Worm (Caenorhabditis elegans) whole organism, L1 larva: ENCODE data around the gene ZK1073.2.

Source experiments
- C34B4.2 ChIP-seq: sonication (generic microtip); optimal IDR thresholded peaks from 2 replicates; lab custom pipeline; 2017; ENCODE audit warnings: mild to moderate bottlenecking, missing genetic modification characterization, missing compliant biosample characterization
- F16B12.6 ChIP-seq: fragments of 150-350 bp; optimal IDR thresholded peaks from 2 replicates; lab custom pipeline; 2014; ENCODE audit warnings: missing biosample characterization, missing genetic modification characterization
- alr-1 ChIP-seq: fragments of 200-800 bp; sonication (Bioruptor generic); optimal IDR thresholded peaks from 2 replicates; lab custom pipeline; 2018; ENCODE audit warnings: borderline replicate concordance, mild to moderate bottlenecking, missing genetic modification characterization, missing compliant biosample characterization
- ama-1 ChIP-seq: fragments of 150-350 bp; optimal IDR thresholded peaks from 2 replicates; lab custom pipeline; 2014
- ceh-63 ChIP-seq: fragments of 200-800 bp; sonication (Bioruptor generic); optimal IDR thresholded peaks from 2 replicates; lab custom pipeline; 2018; ENCODE audit warnings: mild to moderate bottlenecking, missing genetic modification characterization, missing compliant biosample characterization
- efl-3 ChIP-seq: fragments of 200-800 bp; sonication (Bioruptor generic); optimal IDR thresholded peaks from 2 replicates; lab custom pipeline; 2018; ENCODE audit warnings: mild to moderate bottlenecking, missing genetic modification characterization, missing compliant biosample characterization
- egl-13 ChIP-seq: sonication (generic microtip); optimal IDR thresholded peaks from 2 replicates; lab custom pipeline; 2016; ENCODE audit warnings: missing genotype, missing genetic modification reagents, missing genetic modification characterization, missing compliant biosample characterization
- elt-2 ChIP-seq: sonication (generic microtip); optimal IDR thresholded peaks from 2 replicates; lab custom pipeline; 2016; ENCODE audit warnings: missing genetic modification characterization, mild to moderate bottlenecking, inconsistent platforms, missing compliant biosample characterization, missing genetic modification reagents
- elt-3 ChIP-seq, 6 experiments: fragments of 150-350 bp in 1 of 6; sonication (generic microtip); optimal IDR thresholded peaks; 2 replicates each; lab custom pipeline; 2017 to 2018; ENCODE audit warnings: missing biosample characterization in 6 of 6, missing genetic modification characterization in 6 of 6, inconsistent platforms in 1 of 6
- fkh-10 ChIP-seq: sonication (generic microtip); optimal IDR thresholded peaks from 2 replicates; lab custom pipeline; 2017; ENCODE audit warnings: missing biosample characterization, missing genetic modification reagents, missing genetic modification characterization
- fkh-4 ChIP-seq: sonication (generic microtip); optimal IDR thresholded peaks from 2 replicates; lab custom pipeline; 2016; ENCODE audit warnings: missing compliant biosample characterization, missing genetic modification characterization, borderline replicate concordance
- fkh-8 ChIP-seq: sonication (generic microtip); optimal IDR thresholded peaks from 2 replicates; lab custom pipeline; 2016; ENCODE audit warnings: mild to moderate bottlenecking, missing genetic modification characterization, missing compliant biosample characterization
- grh-1 ChIP-seq: fragments of 200-800 bp; sonication (Bioruptor generic); IDR thresholded peaks from 2 replicates; pipeline ENCODE4 v1.3.6; 2022; ENCODE audit warnings: missing genetic modification reagents, missing genetic modification characterization, missing compliant biosample characterization
- irx-1 ChIP-seq: sonication (generic microtip); optimal IDR thresholded peaks from 2 replicates; lab custom pipeline; 2016; ENCODE audit warnings: missing genetic modification characterization, missing compliant biosample characterization
- isw-1 ChIP-seq: fragments of 200-800 bp; sonication (Bioruptor generic); IDR thresholded peaks from 2 replicates; pipeline ENCODE4 v1.3.6; 2022; ENCODE audit warnings: missing genetic modification characterization, missing compliant biosample characterization
- jun-1 ChIP-seq: fragments of 150-350 bp; optimal IDR thresholded peaks from 2 replicates; lab custom pipeline; 2014; ENCODE audit warnings: missing biosample characterization, missing genetic modification reagents, missing genetic modification characterization
- lin-14 ChIP-seq: fragments of 200-800 bp; sonication (Bioruptor generic); optimal IDR thresholded peaks from 2 replicates; lab custom pipeline; 2018; ENCODE audit warnings: mild to moderate bottlenecking, missing genetic modification characterization, moderate library complexity, missing compliant biosample characterization
- lin-39 ChIP-seq: fragments of 150-350 bp; optimal IDR thresholded peaks from 2 replicates; lab custom pipeline; 2014; ENCODE audit warnings: missing biosample characterization, missing genetic modification reagents, missing genetic modification characterization
- lsy-2 ChIP-seq, 2 experiments: fragments of 150-350 bp; optimal IDR thresholded peaks; 2 replicates each; lab custom pipeline; 2014; ENCODE audit warnings: missing biosample characterization in 2 of 2, missing genetic modification characterization in 2 of 2
- mdl-1 ChIP-seq, 2 experiments: fragments of 150-350 bp; optimal IDR thresholded peaks; 2 replicates each; lab custom pipeline; 2014 to 2017; ENCODE audit warnings: missing biosample characterization in 2 of 2, missing genetic modification characterization in 2 of 2, inconsistent platforms in 1 of 2
- mef-2 ChIP-seq: fragments of 150-350 bp; optimal IDR thresholded peaks from 2 replicates; lab custom pipeline; 2014; ENCODE audit warnings: missing biosample characterization, missing genetic modification characterization
- nhr-11 ChIP-seq: fragments of 150-350 bp; optimal IDR thresholded peaks from 2 replicates; lab custom pipeline; 2014; ENCODE audit warnings: missing biosample characterization, missing genetic modification characterization
- nhr-12 ChIP-seq: sonication (generic microtip); optimal IDR thresholded peaks from 2 replicates; lab custom pipeline; 2017; ENCODE audit warnings: missing biosample characterization, missing genetic modification characterization
- nhr-19 ChIP-seq: fragments of 200-800 bp; sonication (Bioruptor generic); conservative IDR thresholded peaks from 2 replicates; pipeline ENCODE4 v1.3.6; 2022; ENCODE audit warnings: missing genetic modification characterization, missing compliant biosample characterization
- nhr-237 ChIP-seq: fragments of 150-350 bp; optimal IDR thresholded peaks from 2 replicates; lab custom pipeline; 2014; ENCODE audit warnings: missing biosample characterization, missing genetic modification characterization
- nhr-28 ChIP-seq: fragments of 150-350 bp; optimal IDR thresholded peaks from 2 replicates; lab custom pipeline; 2014; ENCODE audit warnings: missing biosample characterization, missing genetic modification characterization
- nhr-71 ChIP-seq: sonication (generic microtip); optimal IDR thresholded peaks from 2 replicates; lab custom pipeline; 2016; ENCODE audit warnings: mild to moderate bottlenecking, missing genetic modification characterization, moderate library complexity, missing compliant biosample characterization
- nhr-77 ChIP-seq: fragments of 150-350 bp; optimal IDR thresholded peaks from 2 replicates; lab custom pipeline; 2014; ENCODE audit warnings: missing biosample characterization, missing genetic modification characterization
- snpc-4 ChIP-seq: fragments of 150-350 bp; optimal IDR thresholded peaks from 2 replicates; lab custom pipeline; 2014; ENCODE audit warnings: missing biosample characterization, missing genetic modification characterization
- sox-4 ChIP-seq: sonication (generic microtip); optimal IDR thresholded peaks from 2 replicates; lab custom pipeline; 2016; ENCODE audit warnings: missing genetic modification characterization, missing compliant biosample characterization
- sptf-1 ChIP-seq: fragments of 150-350 bp; optimal IDR thresholded peaks from 2 replicates; lab custom pipeline; 2014; ENCODE audit warnings: missing biosample characterization, missing genetic modification characterization
- tbx-2 ChIP-seq: sonication (generic microtip); optimal IDR thresholded peaks from 2 replicates; lab custom pipeline; 2016; ENCODE audit warnings: missing genetic modification characterization, missing compliant biosample characterization
- unc-86 ChIP-seq: sonication (generic microtip); optimal IDR thresholded peaks from 2 replicates; lab custom pipeline; 2016; ENCODE audit warnings: missing genetic modification characterization, missing compliant biosample characterization
- zag-1 ChIP-seq: fragments of 150-350 bp; optimal IDR thresholded peaks from 2 replicates; lab custom pipeline; 2014; ENCODE audit warnings: missing biosample characterization, missing genetic modification characterization
- zip-4 ChIP-seq: fragments of 200-800 bp; sonication (Bioruptor generic); optimal IDR thresholded peaks from 2 replicates; lab custom pipeline; 2018; ENCODE audit warnings: mild to moderate bottlenecking, missing genetic modification characterization, moderate library complexity, missing compliant biosample characterization
- ztf-4 ChIP-seq: fragments of 150-350 bp; optimal IDR thresholded peaks from 2 replicates; lab custom pipeline; 2014; ENCODE audit warnings: missing biosample characterization, missing genetic modification characterization

Gene ZK1073.2

DNA sequence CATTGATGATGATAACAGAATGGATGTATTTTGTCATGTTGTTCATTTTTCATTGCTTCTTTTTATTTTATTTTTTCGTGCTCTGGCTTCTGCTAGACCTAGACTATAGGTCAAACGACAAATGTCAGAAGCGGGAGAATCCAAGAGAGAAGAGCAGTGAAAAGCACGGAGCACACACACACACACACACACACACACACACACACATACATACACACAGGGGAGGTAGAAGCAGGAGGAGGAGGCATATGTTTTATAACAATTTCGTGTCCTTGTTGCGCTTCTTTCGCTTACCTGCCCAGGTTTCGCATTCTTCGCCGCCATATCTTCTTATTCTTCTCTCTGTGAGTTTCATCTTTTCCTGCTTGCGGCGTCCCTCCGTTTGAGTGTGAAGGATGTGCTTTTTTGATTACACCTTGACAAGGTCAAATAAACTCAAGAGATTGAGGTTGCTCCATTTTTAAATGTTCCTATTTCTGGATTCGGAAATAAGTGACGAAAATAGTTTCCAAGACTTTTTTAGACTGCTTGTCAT, 5.3 kb upstream of the ZK1073.2 start (continued):
- no peak for TF ChIP-seq nhr-12 (tag; lab: Kevin White, UChicago)
- TF ChIP-seq, all 84 proteins: peak for 10

DNA sequence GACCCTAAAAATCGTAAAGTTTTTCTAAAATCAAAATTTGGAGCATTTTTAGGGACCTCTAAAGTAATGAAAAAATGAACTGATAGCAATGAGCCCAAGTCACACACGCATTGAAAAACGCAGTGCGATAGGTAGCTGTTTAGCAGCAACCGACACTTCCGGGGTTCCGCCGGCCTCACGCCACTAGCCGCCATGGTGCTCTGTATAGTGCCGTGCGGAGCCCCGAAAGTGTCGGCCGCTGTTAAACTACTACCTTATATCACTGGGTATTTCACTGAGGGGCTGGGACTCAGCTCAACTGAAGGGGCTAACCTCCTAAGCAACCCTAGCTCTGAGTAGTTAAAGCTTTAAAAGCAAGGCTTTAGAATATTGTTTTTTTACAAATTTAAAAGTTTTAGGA, 4.2 kb upstream of the ZK1073.2 start:
- TF ChIP-seq snpc-4 (peak; percentile 80), mef-2 (tag; lab: Kevin White, UChicago) (no peak)

DNA sequence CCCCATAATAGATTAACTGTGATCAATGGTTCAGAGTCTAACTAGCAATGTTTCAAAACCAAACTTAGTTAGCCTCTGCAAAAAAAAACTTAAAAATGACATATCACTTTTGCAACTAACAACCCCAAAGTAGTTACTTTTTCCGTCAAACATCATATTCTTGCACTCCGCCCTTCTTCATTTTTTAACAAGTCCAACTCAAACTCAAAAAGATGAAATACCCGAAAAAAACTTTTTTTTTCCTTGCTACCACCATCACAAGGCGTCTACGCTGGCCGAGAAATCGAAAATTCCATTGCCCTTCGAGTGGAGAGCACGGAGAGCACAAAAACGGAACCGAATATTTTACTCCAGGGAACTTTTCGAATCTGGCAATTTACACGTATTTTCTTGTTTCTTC, 2.4 kb downstream of the ZK1073.2 start:
- TF ChIP-seq grh-1 (GFP tag; lab: Robert Waterston, UW) (no peak), snpc-4 (no peak), irx-1 (tag; lab: Kevin White, UChicago) (no peak), efl-3 (GFP tag; lab: Kevin White, UChicago) (no peak), isw-1 (GFP tag; lab: Robert Waterston, UW) (no peak), elt-2 (tag; lab: Kevin White, UChicago) (no peak), fkh-10 (no peak), zip-4 (GFP tag; lab: Kevin White, UChicago) (no peak), jun-1 (no peak), ztf-4 (tag; lab: Kevin White, UChicago) (no peak), ceh-63 (GFP tag; lab: Kevin White, UChicago) (no peak), mdl-1 (tag; optimal IDR thresholded peaks at IDR 0.05; lab: Kevin White, UChicago) (no peak), egl-13 (tag; lab: Kevin White, UChicago) (no peak), nhr-11 (no peak), lin-14 (GFP tag; lab: Kevin White, UChicago) (no peak), unc-86 (tag; lab: Kevin White, UChicago) (no peak), nhr-77 (no peak), ama-1 (lab: Kevin White, UChicago) (no peak), nhr-28 (no peak)

DNA sequence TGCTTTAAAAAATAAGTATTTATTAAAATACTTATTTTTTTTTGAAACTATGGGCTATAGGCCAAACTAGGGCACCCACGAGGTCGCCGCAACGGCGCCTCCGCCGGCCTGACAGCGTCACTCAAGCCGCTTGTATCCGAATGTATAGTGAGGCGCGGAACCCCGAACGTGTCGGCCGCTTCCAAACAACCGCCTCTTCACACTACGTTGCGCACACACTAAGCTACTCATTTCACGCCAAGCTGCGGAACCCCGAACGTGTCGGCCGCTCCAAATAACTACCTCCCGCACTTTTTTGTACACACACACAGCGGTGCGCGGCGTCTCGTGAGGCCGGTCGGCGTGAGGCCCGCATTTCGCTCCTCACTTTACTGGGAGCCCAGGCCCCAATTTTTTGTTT, 9.4 kb downstream of the ZK1073.2 start:
- TF ChIP-seq snpc-4, result peak; percentile 82
- no peak for TF ChIP-seq fkh-8 (tag; lab: Kevin White, UChicago)

DNA sequence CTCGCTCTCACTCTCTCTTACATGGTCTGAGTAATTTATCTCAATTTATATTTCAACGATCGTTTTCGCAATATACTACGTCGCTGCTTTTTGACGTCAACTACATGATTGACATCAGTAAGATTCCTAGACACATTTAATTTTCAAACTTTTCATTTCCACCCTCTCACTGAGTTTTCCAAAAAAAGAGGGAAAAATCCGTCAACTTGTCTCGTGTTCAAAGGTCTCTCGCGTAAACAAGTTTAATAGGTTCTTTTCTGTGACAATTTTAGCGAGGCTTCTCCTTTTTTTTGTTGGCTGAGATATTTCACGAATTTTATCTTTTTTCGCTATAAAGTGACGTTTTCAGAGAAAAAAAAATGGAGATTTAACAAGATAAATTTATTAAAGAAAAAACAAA, 10.5 kb downstream of the ZK1073.2 start:
- no peak for TF ChIP-seq lin-39 (tag; lab: Kevin White, UChicago)
- TF ChIP-seq nhr-77, result no peak
- TF ChIP-seq C34B4.2, result no peak
- no peak for TF ChIP-seq alr-1 (tag; lab: Kevin White, UChicago)
- TF ChIP-seq nhr-71 (tag; lab: Kevin White, UChicago), result peak; percentile 20
- peak; percentile 54 for TF ChIP-seq lin-14 (GFP tag; lab: Kevin White, UChicago)
- no peak for TF ChIP-seq nhr-19 (GFP tag; lab: Robert Waterston, UW)
- TF ChIP-seq sox-4 (tag; lab: Kevin White, UChicago), result no peak
- no peak for TF ChIP-seq F16B12.6 (tag; lab: Kevin White, UChicago)
- TF ChIP-seq nhr-237 (tag; lab: Kevin White, UChicago), result no peak
- TF ChIP-seq tbx-2 (tag; lab: Kevin White, UChicago), result no peak
- TF ChIP-seq unc-86 (tag; lab: Kevin White, UChicago), result no peak
- no peak for TF ChIP-seq elt-3 (tag; optimal IDR thresholded peaks at IDR 0.05; lab: Kevin White, UChicago)
- TF ChIP-seq egl-13 (tag; lab: Kevin White, UChicago), result peak; percentile 45
- peak; percentile 29 for TF ChIP-seq fkh-4
- no peak for TF ChIP-seq zag-1
- TF ChIP-seq sptf-1 (tag; lab: Kevin White, UChicago), result no peak
- peak in 1 of 2 experiments; percentile 6 for TF ChIP-seq lsy-2 (tag; optimal IDR thresholded peaks at IDR 0.05; lab: Kevin White, UChicago)
